Fruit fly (Drosophila melanogaster) whole organism, adult: ENCODE results near the gene QIL1.

Experiments
- CG12768 ChIP-seq: fragments of 200-800 bp; sonication (Bioruptor generic); optimal IDR thresholded peaks from 2 replicates; lab custom pipeline; 2017; ENCODE audit warnings: missing biosample characterization, missing genetic modification characterization, mild to moderate bottlenecking, moderate library complexity, missing genetic modification reagents
- Crg-1 ChIP-seq: fragments of 200-800 bp; sonication (Bioruptor generic); optimal IDR thresholded peaks from 2 replicates; lab custom pipeline; 2016; ENCODE audit warnings: missing biosample characterization, missing genetic modification characterization
- kay ChIP-seq: fragments of 200-800 bp; sonication (Bioruptor generic); peaks from one replicate; lab custom pipeline; 2016; ENCODE audit warnings: missing biosample characterization, missing genetic modification characterization, borderline replicate concordance
- toe ChIP-seq: fragments of 200-800 bp; sonication (Bioruptor generic); optimal IDR thresholded peaks from 2 replicates; lab custom pipeline; 2016; ENCODE audit warnings: missing biosample characterization, missing genetic modification characterization

dm6 chr3L:17497969-17498368, 32.2 kb downstream of the QIL1 start:
- TF ChIP-seq Crg-1 (GFP tag; lab: Kevin White, UChicago) (no peak), CG12768 (GFP tag; lab: Kevin White, UChicago) (no peak), kay (GFP tag; lab: Kevin White, UChicago) (no peak), toe (GFP tag; lab: Kevin White, UChicago) (no peak)
